Fruit fly (Drosophila melanogaster) whole organism, pupa: ENCODE measurements around the gene CG46460.

Experiments used
- CG10348 ChIP-seq: fragments of 200-800 bp; sonication (Bioruptor generic); IDR thresholded peaks from 2 replicates; pipeline ENCODE4 v1.3.6; 2022; ENCODE audit warnings: missing biosample characterization, missing genetic modification characterization
- CG12605 ChIP-seq: fragments of 200-800 bp; sonication (Bioruptor generic); IDR thresholded peaks from 2 replicates; pipeline ENCODE4 v1.3.6; 2022; ENCODE audit warnings: missing biosample characterization, missing genetic modification characterization
- CG13204 ChIP-seq: fragments of 200-800 bp; sonication (Bioruptor generic); optimal IDR thresholded peaks from 2 replicates; lab custom pipeline; 2018; ENCODE audit warnings: missing biosample characterization, mild to moderate bottlenecking, missing genetic modification characterization, moderate library complexity
- CG14655 ChIP-seq: fragments of 200-800 bp; sonication (Bioruptor generic); optimal IDR thresholded peaks from 3 replicates; lab custom pipeline; 2017; ENCODE audit warnings: mild to moderate bottlenecking, missing biosample characterization, missing genetic modification reagents, missing genetic modification characterization
- CG15710 ChIP-seq: fragments of 200-800 bp; sonication (Bioruptor generic); optimal IDR thresholded peaks from 2 replicates; lab custom pipeline; 2018; ENCODE audit warnings: missing biosample characterization, mild to moderate bottlenecking, missing genetic modification characterization, moderate library complexity
- CG17806 ChIP-seq: fragments of 200-800 bp; sonication (Bioruptor generic); optimal IDR thresholded peaks from 2 replicates; lab custom pipeline; 2018; ENCODE audit warnings: missing biosample characterization, mild to moderate bottlenecking, missing genetic modification characterization, moderate library complexity
- CG32121 ChIP-seq: fragments of 200-800 bp; sonication (Bioruptor generic); IDR thresholded peaks from 2 replicates; pipeline ENCODE4 v1.3.6; 2022; ENCODE audit warnings: missing biosample characterization, missing genetic modification characterization
- CG34367 ChIP-seq: fragments of 200-800 bp; sonication (Bioruptor generic); optimal IDR thresholded peaks from 2 replicates; lab custom pipeline; 2018; ENCODE audit warnings: missing biosample characterization, mild to moderate bottlenecking, missing genetic modification characterization
- CG4496 ChIP-seq: fragments of 200-800 bp; sonication (Bioruptor generic); IDR thresholded peaks from 3 replicates; pipeline ENCODE4 v1.3.6; 2022; ENCODE audit warnings: missing biosample characterization, missing genetic modification characterization
- CG8159 ChIP-seq: fragments of 200-800 bp; sonication (Bioruptor generic); optimal IDR thresholded peaks from 3 replicates; lab custom pipeline; 2018; ENCODE audit warnings: missing biosample characterization, mild to moderate bottlenecking, missing genetic modification characterization, moderate library complexity
- CG8301 ChIP-seq: fragments of 200-800 bp; sonication (Bioruptor generic); optimal IDR thresholded peaks from 2 replicates; lab custom pipeline; 2018; ENCODE audit warnings: missing biosample characterization, mild to moderate bottlenecking, missing genetic modification characterization
- CG9948 ChIP-seq: fragments of 200-800 bp; sonication (Bioruptor generic); optimal IDR thresholded peaks from 2 replicates; lab custom pipeline; 2018; ENCODE audit warnings: missing biosample characterization, mild to moderate bottlenecking, missing genetic modification characterization, moderate library complexity
- D1 ChIP-seq: fragments of 200-800 bp; sonication (Bioruptor generic); optimal IDR thresholded peaks from 2 replicates; lab custom pipeline; 2018; ENCODE audit warnings: missing biosample characterization, mild to moderate bottlenecking, missing genetic modification characterization, moderate library complexity
- EcR ChIP-seq: fragments of 200-800 bp; sonication (Bioruptor generic); optimal IDR thresholded peaks from 3 replicates; lab custom pipeline; 2019; ENCODE audit warnings: missing biosample characterization, missing genetic modification characterization, mild to moderate bottlenecking, moderate library complexity, missing genetic modification reagents
- Ets98B ChIP-seq: fragments of 200-800 bp; sonication (Bioruptor generic); IDR thresholded peaks from 2 replicates; pipeline ENCODE4 v1.3.6; 2022; ENCODE audit warnings: missing biosample characterization, missing genetic modification characterization
- Pif1A ChIP-seq: fragments of 200-800 bp; sonication (Bioruptor generic); optimal IDR thresholded peaks from 3 replicates; lab custom pipeline; 2016; ENCODE audit warnings: missing biosample characterization, missing genetic modification characterization
- Pif1B ChIP-seq: fragments of 200-800 bp; sonication (Bioruptor generic); optimal IDR thresholded peaks from 3 replicates; lab custom pipeline; 2016; ENCODE audit warnings: missing biosample characterization, missing genetic modification characterization
- Snoo ChIP-seq: fragments of 200-800 bp; sonication (Bioruptor generic); optimal IDR thresholded peaks from 3 replicates; lab custom pipeline; 2017; ENCODE audit warnings: missing biosample characterization, mild to moderate bottlenecking, missing genetic modification characterization, inconsistent platforms
- fd96Ca ChIP-seq: fragments of 200-800 bp; sonication (Bioruptor generic); IDR thresholded peaks from 3 replicates; pipeline ENCODE4 v1.3.6; 2022; ENCODE audit warnings: missing biosample characterization, missing genetic modification characterization
- gl ChIP-seq: fragments of 200-800 bp; sonication (Bioruptor generic); optimal IDR thresholded peaks from 2 replicates; lab custom pipeline; 2018; ENCODE audit warnings: missing biosample characterization, mild to moderate bottlenecking, missing genetic modification characterization
- rn ChIP-seq: fragments of 200-800 bp; sonication (Bioruptor generic); IDR thresholded peaks from 2 replicates; pipeline ENCODE4 v1.3.6; 2022; ENCODE audit warnings: missing biosample characterization, missing genetic modification characterization

The CG46460 gene

DNA sequence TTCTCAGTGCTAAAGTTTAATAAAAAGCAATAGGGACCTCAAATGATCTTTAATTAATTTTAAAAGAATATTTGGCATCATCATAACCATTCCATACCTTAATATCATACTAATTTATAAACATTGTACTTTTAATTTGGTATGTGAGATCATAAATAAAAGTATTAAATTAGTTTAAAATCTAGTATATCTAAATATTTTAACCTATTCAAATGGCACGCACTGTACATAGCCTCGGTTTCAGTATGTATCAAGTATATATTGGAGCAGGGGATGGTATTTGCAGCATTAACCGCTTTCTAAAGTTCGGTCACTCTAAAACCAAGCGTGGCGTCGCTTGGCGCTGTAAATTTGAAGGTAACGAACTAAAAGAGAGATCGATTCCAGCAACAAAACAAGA lies 15.3 kb upstream of the CG46460 start, which contains the start of gene pav:
TSS of gene pav (plus strand) at position 307 of the 400 bp plus-strand sequence.
- TF ChIP-seq CG12605 (GFP tag; lab: Robert Waterston, UW) = peak; percentile 41
- no peak for TF ChIP-seq CG8301 (tag; lab: Kevin White, UChicago)
- no peak for TF ChIP-seq CG34367 (tag; lab: Kevin White, UChicago)
- no peak for TF ChIP-seq Snoo (tag; lab: Kevin White, UChicago)
- TF ChIP-seq gl (tag; lab: Kevin White, UChicago) = no peak
- no peak for TF ChIP-seq D1 (tag; lab: Kevin White, UChicago)
- no peak for TF ChIP-seq CG13204 (GFP tag; lab: Kevin White, UChicago)
- TF ChIP-seq Ets98B (GFP tag; lab: Robert Waterston, UW) = peak; percentile 37; the same call in 1 of the 2 replicates
- no peak for TF ChIP-seq Pif1A (GFP tag; lab: Kevin White, UChicago)
- TF ChIP-seq fd96Ca = no peak
- no peak for TF ChIP-seq CG9948
- TF ChIP-seq CG4496 (GFP tag; lab: Robert Waterston, UW) = peak; percentile 55; the same call in 1 of the 3 replicates
- no peak for TF ChIP-seq Pif1B
- TF ChIP-seq CG15710 (tag; lab: Kevin White, UChicago) = peak; percentile 41
- TF ChIP-seq CG14655 (GFP tag; lab: Kevin White, UChicago) = no peak
- TF ChIP-seq CG8159 = no peak
- TF ChIP-seq CG32121 (GFP tag; lab: Robert Waterston, UW) = peak; percentile 55; the same call in 1 of the 2 replicates
- TF ChIP-seq CG17806 (tag; lab: Kevin White, UChicago) = peak; percentile 18
- TF ChIP-seq rn (GFP tag; lab: Robert Waterston, UW) = no peak
- no peak for TF ChIP-seq CG10348 (GFP tag; lab: Robert Waterston, UW)
- TF ChIP-seq EcR (GFP tag; lab: Kevin White, UChicago) = no peak

DNA sequence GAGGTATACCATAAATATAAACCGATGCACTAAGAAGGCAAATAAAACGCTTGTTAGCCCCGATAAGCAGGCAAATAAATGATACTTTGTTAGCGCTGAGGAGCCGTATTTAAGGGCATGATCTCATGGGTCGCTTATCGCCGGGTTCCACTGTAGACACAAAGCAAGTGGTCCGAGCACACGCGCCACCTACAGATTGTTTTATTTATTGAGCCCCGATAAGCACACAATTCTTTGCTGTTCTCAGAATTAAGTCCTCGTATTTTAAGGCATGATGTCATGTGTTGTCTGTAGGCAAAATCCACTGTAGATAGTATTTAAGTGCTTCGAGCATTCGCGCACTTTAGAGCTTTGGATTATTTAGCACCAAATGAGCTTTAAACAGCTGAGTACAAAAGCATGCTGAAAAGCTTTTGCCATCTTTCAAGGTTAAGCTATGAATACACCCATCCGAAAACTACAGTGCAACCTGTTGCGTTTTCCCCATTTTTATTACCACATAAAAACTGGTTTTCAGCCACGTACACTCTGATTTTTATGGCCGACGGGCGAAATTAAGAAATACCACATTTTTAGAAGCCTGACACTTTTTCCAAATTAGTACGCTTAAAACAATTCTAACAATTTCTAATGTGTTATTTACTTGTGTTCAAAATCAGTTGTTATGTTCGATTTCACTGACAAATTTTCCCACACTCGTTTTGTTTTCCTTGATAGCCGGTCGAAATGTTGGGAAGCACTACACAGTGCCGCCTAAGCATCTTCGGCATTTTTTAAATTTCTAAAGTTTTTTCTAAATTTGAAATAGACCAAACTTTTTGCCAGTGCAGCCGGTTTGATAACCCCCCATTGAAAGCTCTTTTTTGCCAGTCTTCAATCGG lies 12.6 kb upstream of the CG46460 start, which contains the start of gene Sqor:
TSS of gene Sqor (plus strand) at position 732 of the 881 bp plus-strand sequence.
- TF ChIP-seq fd96Ca = peak; percentile 97
- peak; percentile 90 for TF ChIP-seq CG12605 (GFP tag; lab: Robert Waterston, UW)
- peak; percentile 85 for TF ChIP-seq D1 (tag; lab: Kevin White, UChicago)
- no peak for TF ChIP-seq CG13204 (GFP tag; lab: Kevin White, UChicago)
- peak; percentile 95 for TF ChIP-seq CG8159
- peak; percentile 96 for TF ChIP-seq CG4496 (GFP tag; lab: Robert Waterston, UW)
- TF ChIP-seq CG15710 (tag; lab: Kevin White, UChicago) = peak; percentile 92
- peak; percentile 97 for TF ChIP-seq EcR (GFP tag; lab: Kevin White, UChicago)
- TF ChIP-seq CG9948 = peak; percentile 94
- TF ChIP-seq Pif1A (GFP tag; lab: Kevin White, UChicago) = no peak
- peak; percentile 98 for TF ChIP-seq CG14655 (GFP tag; lab: Kevin White, UChicago)
- peak; percentile 91 for TF ChIP-seq CG34367 (tag; lab: Kevin White, UChicago)
- TF ChIP-seq CG32121 (GFP tag; lab: Robert Waterston, UW) = peak; percentile 93
- TF ChIP-seq Ets98B (GFP tag; lab: Robert Waterston, UW) = peak; percentile 93
- no peak for TF ChIP-seq Pif1B
- TF ChIP-seq CG8301 (tag; lab: Kevin White, UChicago) = peak; percentile 98
- peak; percentile 85 for TF ChIP-seq rn (GFP tag; lab: Robert Waterston, UW)
- peak; percentile 82 for TF ChIP-seq gl (tag; lab: Kevin White, UChicago)
- TF ChIP-seq CG10348 (GFP tag; lab: Robert Waterston, UW) = peak; percentile 82
- peak; percentile 92 for TF ChIP-seq CG17806 (tag; lab: Kevin White, UChicago)
- TF ChIP-seq Snoo (tag; lab: Kevin White, UChicago) = peak; percentile 93

DNA sequence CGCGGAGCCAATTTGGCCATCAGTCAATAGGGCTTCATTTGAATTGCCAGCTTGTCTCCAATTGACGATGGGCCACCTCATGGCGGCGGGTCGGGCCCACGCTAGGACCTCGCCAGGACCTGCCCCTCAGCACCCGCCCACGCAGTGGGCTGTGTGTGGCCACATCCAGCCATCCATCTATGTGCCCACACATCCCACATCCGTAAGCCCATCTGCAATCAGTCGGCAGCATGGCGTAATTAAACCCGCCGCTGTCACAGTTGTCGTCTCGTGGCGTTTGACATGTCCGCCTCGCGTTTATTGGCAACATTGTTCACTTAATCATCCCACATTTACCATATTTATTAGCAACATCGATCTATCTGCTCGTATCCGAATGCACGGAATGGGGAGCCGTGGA lies 11.1 kb upstream of the CG46460 start:
- no peak for TF ChIP-seq CG8301 (tag; lab: Kevin White, UChicago)
- TF ChIP-seq D1 (tag; lab: Kevin White, UChicago) = no peak
- no peak for TF ChIP-seq CG32121 (GFP tag; lab: Robert Waterston, UW)
- no peak for TF ChIP-seq CG14655 (GFP tag; lab: Kevin White, UChicago)
- TF ChIP-seq Pif1B = no peak
- no peak for TF ChIP-seq Pif1A (GFP tag; lab: Kevin White, UChicago)
- no peak for TF ChIP-seq Ets98B (GFP tag; lab: Robert Waterston, UW)
- no peak for TF ChIP-seq Snoo (tag; lab: Kevin White, UChicago)
- no peak for TF ChIP-seq CG9948

DNA sequence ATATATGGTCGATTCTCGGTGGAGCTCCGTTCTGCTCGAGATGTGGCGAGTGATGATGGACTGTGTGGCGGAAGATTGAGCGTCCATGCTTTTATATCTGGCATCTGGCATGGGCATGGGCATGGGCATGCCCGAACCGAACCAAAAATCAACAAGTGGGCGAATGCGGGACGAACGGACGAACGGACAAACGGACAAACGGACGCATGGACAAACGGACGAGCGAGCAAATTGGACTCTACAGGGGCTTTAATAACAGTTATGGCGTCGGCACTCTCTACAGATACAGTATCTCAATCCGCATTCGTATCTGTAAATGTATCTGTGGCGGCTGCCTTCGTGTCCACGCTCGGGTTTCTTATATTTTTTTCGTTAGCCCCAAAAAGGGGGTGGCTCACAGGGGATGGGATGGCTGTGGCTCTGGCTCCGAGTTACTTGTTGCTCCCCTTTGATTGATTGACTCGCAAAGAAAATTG lies 9.0 kb upstream of the CG46460 start, which contains the start of gene ImpL2:
TSS of gene ImpL2 (minus strand) at position 51 of the 476 bp plus-strand sequence.
- TF ChIP-seq CG34367 (tag; lab: Kevin White, UChicago) (no peak), EcR (GFP tag; lab: Kevin White, UChicago) (no peak)

DNA sequence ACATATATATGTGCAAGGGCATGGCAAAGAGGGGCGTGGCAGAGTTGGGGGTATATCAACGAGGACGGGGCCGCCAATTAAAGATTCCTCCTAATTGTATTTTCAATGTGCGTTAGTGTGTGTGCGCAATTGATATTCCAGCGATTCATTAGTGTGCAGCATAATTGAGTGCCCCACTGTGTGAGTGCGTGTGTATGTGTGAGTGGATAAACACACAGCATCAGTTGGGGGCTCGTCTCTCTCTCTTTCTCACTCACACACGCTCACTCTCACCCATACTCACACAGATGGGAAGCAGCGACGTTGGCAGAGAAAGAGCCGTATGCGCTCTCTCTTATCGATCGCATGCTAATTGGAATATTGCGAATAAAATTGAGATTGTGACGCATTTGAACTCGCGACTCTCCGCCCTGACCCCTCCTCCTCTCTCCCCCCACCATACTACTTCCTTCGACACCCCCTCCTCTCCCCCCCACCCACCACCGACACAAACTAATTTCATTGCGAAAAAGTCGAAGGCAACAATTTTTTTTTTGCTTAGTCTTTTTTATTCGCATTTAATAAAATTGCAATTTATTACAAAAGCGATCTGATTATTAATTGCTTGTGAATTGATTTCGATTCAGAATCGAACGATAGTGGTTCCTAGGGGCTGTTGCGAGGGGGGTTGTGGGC lies 6.6 kb upstream of the CG46460 start:
- no peak for TF ChIP-seq Snoo (tag; lab: Kevin White, UChicago)
- TF ChIP-seq rn (GFP tag; lab: Robert Waterston, UW) = no peak
- TF ChIP-seq CG13204 (GFP tag; lab: Kevin White, UChicago) = no peak
